Worm (Caenorhabditis elegans): ENCODE measurements around the gene C08E8.11.

C08E8.11 gene

ce11 chrV:18374194-18374593 is 23.4 kb downstream of the C08E8.11 start, which contains the start of gene Y51A2B.2:
Gene Y51A2B.2 (plus strand): TSS chrV:18374494.
- TF ChIP-seq snpc-1.3 (tag; optimal IDR thresholded peaks at IDR 0.05; ENCODE audit: insufficient read depth) (no peak), pha-4 (tag; optimal IDR thresholded peaks at IDR 0.05) (no peak), F57C9.4 (tag; optimal IDR thresholded peaks at IDR 0.05) (no peak), ztf-18 (tag; optimal IDR thresholded peaks at IDR 0.05) (no peak), zim-3 (tag; optimal IDR thresholded peaks at IDR 0.05) (no peak)

ce11 chrV:18375551-18375950 is 24.7 kb downstream of the C08E8.11 start:
- TF ChIP-seq ceh-27 (GFP tag; optimal IDR thresholded peaks at IDR 0.05) (no peak), cebp-1 (GFP tag; IDR thresholded peaks at IDR 0.05) (no peak), cebp-1 (tag; optimal IDR thresholded peaks at IDR 0.05) (no peak), mcd-1 (GFP tag; IDR thresholded peaks at IDR 0.05) (no peak), somi-1 (GFP tag; optimal IDR thresholded peaks at IDR 0.05) (no peak)

ce11 chrV:18378819-18379218 is 28.0 kb downstream of the C08E8.11 start, which contains the start of gene Y51A2B.8:
Gene Y51A2B.8 (plus strand): TSS chrV:18379119.
- TF ChIP-seq cebp-1 (GFP tag; IDR thresholded peaks at IDR 0.05) (no peak), cebp-1 (tag; optimal IDR thresholded peaks at IDR 0.05) (no peak), snpc-3.4 (tag; optimal IDR thresholded peaks at IDR 0.05) (no peak), hlh-26 (GFP tag; conservative IDR thresholded peaks at IDR 0.05) (no peak), rec-8 (tag; optimal IDR thresholded peaks at IDR 0.05) (no peak), ekl-4 (GFP tag; IDR thresholded peaks at IDR 0.05) (no peak), Y53G8AR.9 (GFP tag; conservative IDR thresholded peaks at IDR 0.05) (no peak), ets-4 (GFP tag; optimal IDR thresholded peaks at IDR 0.05) (no peak), snpc-4 (GFP tag; optimal IDR thresholded peaks at IDR 0.05) (no peak), snpc-4 (tag; optimal IDR thresholded peaks at IDR 0.05) (no peak)

- no peak for TF ChIP-seq akir-1 (GFP tag; optimal IDR thresholded peaks at IDR 0.05)
Observed at ce11 chrV:18382590-18382989, 31.8 kb downstream of the C08E8.11 start, which contains the start of gene nhr-288. Gene nhr-288 (minus strand): TSS chrV:18382690.

ce11 chrV:18389046-18389445 is 38.2 kb downstream of the C08E8.11 start, which contains the start of the genes Y51A2B.4 and Y51A2B.5:
Gene Y51A2B.4 (minus strand): TSS chrV:18389146.
Gene Y51A2B.5 (plus strand): TSS chrV:18389277.
- no peak for TF ChIP-seq madf-6 (GFP tag; IDR thresholded peaks at IDR 0.05)
- no peak for TF ChIP-seq let-607 (tag; optimal IDR thresholded peaks at IDR 0.05)
- no peak for TF ChIP-seq cebp-2 (GFP tag; IDR thresholded peaks at IDR 0.05)
- TF ChIP-seq T26A5.8 (tag; optimal IDR thresholded peaks at IDR 0.05) = no peak
- TF ChIP-seq F22D6.2 (tag; optimal IDR thresholded peaks at IDR 0.05) = no peak
- no peak for TF ChIP-seq madf-3 (GFP tag; IDR thresholded peaks at IDR 0.05)
- no peak for TF ChIP-seq repo-1 (tag; optimal IDR thresholded peaks at IDR 0.05)
- TF ChIP-seq dox-1 (GFP tag; IDR thresholded peaks at IDR 0.05) = no peak
- TF ChIP-seq lag-1 (GFP tag; IDR thresholded peaks at IDR 0.05) = no peak
- no peak for TF ChIP-seq nhr-120 (GFP tag; IDR thresholded peaks at IDR 0.05)

- TF ChIP-seq hmg-20 (GFP tag; IDR thresholded peaks at IDR 0.05) (no peak), T26A5.8 (tag; optimal IDR thresholded peaks at IDR 0.05) (no peak), dox-1 (GFP tag; IDR thresholded peaks at IDR 0.05) (no peak), attf-6 (GFP tag; IDR thresholded peaks at IDR 0.05) (no peak)
Observed at ce11 chrV:18394203-18394602, 43.4 kb downstream of the C08E8.11 start, which contains the start of gene Y51A2B.6. Gene Y51A2B.6 (minus strand): TSS chrV:18394303.

Data from whole organism, young adult.